Worm (Caenorhabditis elegans) whole organism, late embryonic: ENCODE results near the gene egl-27.

ENCODE experiments used
- F13H6.1 ChIP-seq: sonication (generic microtip); optimal IDR thresholded peaks from 2 replicates; lab custom pipeline; 2016; ENCODE audit warnings: missing genetic modification characterization, missing compliant biosample characterization
- K09A11.1 ChIP-seq: sonication (generic microtip); optimal IDR thresholded peaks from 2 replicates; lab custom pipeline; 2017; ENCODE audit warnings: antibody characterized with exemption, mild to moderate bottlenecking, missing genetic modification characterization, missing compliant biosample characterization; ENCODE audit not compliant: insufficient read depth
- T23F11.4 ChIP-seq: fragments of 200-800 bp; sonication (Bioruptor generic); optimal IDR thresholded peaks from 2 replicates; lab custom pipeline; 2018; ENCODE audit warnings: mild to moderate bottlenecking, missing genetic modification characterization, missing compliant biosample characterization
- ahr-1 ChIP-seq: sonication (generic microtip); optimal IDR thresholded peaks from 2 replicates; lab custom pipeline; 2016; ENCODE audit warnings: missing genetic modification characterization, missing compliant biosample characterization
- ama-1 ChIP-seq: fragments of 150-350 bp; optimal IDR thresholded peaks from 2 replicates; lab custom pipeline; 2014
- ceh-18 ChIP-seq: sonication (generic microtip); optimal IDR thresholded peaks from 2 replicates; lab custom pipeline; 2016; ENCODE audit warnings: missing genetic modification characterization, missing compliant biosample characterization
- ceh-19 ChIP-seq: fragments of 200-800 bp; sonication (Bioruptor generic); optimal IDR thresholded peaks from 2 replicates; lab custom pipeline; 2018; ENCODE audit warnings: mild to moderate bottlenecking, missing genetic modification characterization, missing compliant biosample characterization
- ceh-2 ChIP-seq: sonication (generic microtip); optimal IDR thresholded peaks from 2 replicates; lab custom pipeline; 2016; ENCODE audit warnings: missing genotype, missing genetic modification characterization, missing compliant biosample characterization
- ceh-22 ChIP-seq: sonication (generic microtip); optimal IDR thresholded peaks from 2 replicates; lab custom pipeline; 2017; ENCODE audit warnings: missing biosample characterization, missing genetic modification characterization
- ceh-24 ChIP-seq: sonication (generic microtip); optimal IDR thresholded peaks from 2 replicates; lab custom pipeline; 2016; ENCODE audit warnings: mild to moderate bottlenecking, missing genetic modification characterization, missing compliant biosample characterization
- ceh-30 ChIP-seq: fragments of 150-350 bp; optimal IDR thresholded peaks from 2 replicates; lab custom pipeline; 2014; ENCODE audit warnings: missing biosample characterization, missing genetic modification characterization
- ceh-34 ChIP-seq: sonication (generic microtip); optimal IDR thresholded peaks from 2 replicates; lab custom pipeline; 2016; ENCODE audit warnings: mild to moderate bottlenecking, missing genetic modification characterization, missing compliant biosample characterization
- ceh-45 ChIP-seq: fragments of 200-800 bp; sonication (Bioruptor generic); IDR thresholded peaks from 2 replicates; pipeline ENCODE4 v1.3.6; 2022; ENCODE audit warnings: missing genetic modification reagents, missing genetic modification characterization, missing compliant biosample characterization
- ceh-48 ChIP-seq: sonication (generic microtip); optimal IDR thresholded peaks from 2 replicates; lab custom pipeline; 2016; ENCODE audit warnings: missing genetic modification characterization, inconsistent platforms, missing compliant biosample characterization
- ceh-9 ChIP-seq: sonication (generic microtip); optimal IDR thresholded peaks from 2 replicates; lab custom pipeline; 2016; ENCODE audit warnings: mild to moderate bottlenecking, missing genetic modification characterization, inconsistent platforms, missing compliant biosample characterization
- elt-4 ChIP-seq: sonication (generic microtip); optimal IDR thresholded peaks from 2 replicates; lab custom pipeline; 2016; ENCODE audit warnings: missing genetic modification characterization, missing compliant biosample characterization
- fax-1 ChIP-seq: sonication (generic microtip); optimal IDR thresholded peaks from 2 replicates; lab custom pipeline; 2016; ENCODE audit warnings: missing genotype, missing genetic modification characterization, missing compliant biosample characterization
- fkh-6 ChIP-seq: sonication (generic microtip); optimal IDR thresholded peaks from 2 replicates; lab custom pipeline; 2016; ENCODE audit warnings: missing genetic modification characterization, missing compliant biosample characterization
- hlh-15 ChIP-seq: sonication (generic microtip); optimal IDR thresholded peaks from 2 replicates; lab custom pipeline; 2016; ENCODE audit warnings: missing genetic modification characterization, missing compliant biosample characterization
- lim-6 ChIP-seq: sonication (generic microtip); optimal IDR thresholded peaks from 2 replicates; lab custom pipeline; 2016; ENCODE audit warnings: missing genetic modification characterization, missing compliant biosample characterization
- lin-11 ChIP-seq: fragments of 200-800 bp; sonication (Bioruptor generic); optimal IDR thresholded peaks from 2 replicates; lab custom pipeline; 2018; ENCODE audit warnings: mild to moderate bottlenecking, missing genetic modification characterization, missing compliant biosample characterization
- madf-2 ChIP-seq: sonication (generic microtip); optimal IDR thresholded peaks from 2 replicates; lab custom pipeline; 2017; ENCODE audit warnings: missing genetic modification characterization, missing compliant biosample characterization
- nhr-11 ChIP-seq: fragments of 150-350 bp; optimal IDR thresholded peaks from 2 replicates; lab custom pipeline; 2014; ENCODE audit warnings: missing biosample characterization, missing genetic modification characterization
- pag-3 ChIP-seq: sonication (generic microtip); optimal IDR thresholded peaks from 2 replicates; lab custom pipeline; 2016; ENCODE audit warnings: missing compliant biosample characterization, missing genetic modification characterization, borderline replicate concordance
- pat-9 ChIP-seq: fragments of 200-800 bp; sonication (Bioruptor generic); optimal IDR thresholded peaks from 2 replicates; lab custom pipeline; 2018; ENCODE audit warnings: mild to moderate bottlenecking, missing genetic modification characterization, moderate library complexity, missing compliant biosample characterization
- pax-1 ChIP-seq: fragments of 150-350 bp; optimal IDR thresholded peaks from 2 replicates; lab custom pipeline; 2014; ENCODE audit warnings: missing biosample characterization, missing genetic modification characterization
- pha-4 ChIP-seq: fragments of 150-350 bp; optimal IDR thresholded peaks from 2 replicates; lab custom pipeline; 2018; ENCODE audit warnings: missing biosample characterization, missing genetic modification reagents, missing genetic modification characterization
- pros-1 ChIP-seq: fragments of 150-350 bp; optimal IDR thresholded peaks from 2 replicates; lab custom pipeline; 2014; ENCODE audit warnings: missing biosample characterization, missing genetic modification reagents, missing genetic modification characterization
- ref-2 ChIP-seq: sonication (generic microtip); optimal IDR thresholded peaks from 2 replicates; lab custom pipeline; 2016; ENCODE audit warnings: missing genetic modification characterization, missing compliant biosample characterization
- rnt-1 ChIP-seq: sonication (generic microtip); optimal IDR thresholded peaks from 2 replicates; lab custom pipeline; 2016; ENCODE audit warnings: missing genetic modification characterization, missing compliant biosample characterization
- sox-2 ChIP-seq: fragments of 200-800 bp; sonication (Bioruptor generic); IDR thresholded peaks from 2 replicates; pipeline ENCODE4 v1.3.6; 2022; ENCODE audit warnings: missing genetic modification reagents, missing genetic modification characterization, missing compliant biosample characterization
- sox-4 ChIP-seq: sonication (generic microtip); optimal IDR thresholded peaks from 2 replicates; lab custom pipeline; 2017; ENCODE audit warnings: mild to moderate bottlenecking, missing genetic modification characterization, inconsistent platforms, missing compliant biosample characterization
- syd-9 ChIP-seq: sonication (generic microtip); optimal IDR thresholded peaks from 2 replicates; lab custom pipeline; 2016; ENCODE audit warnings: mild to moderate bottlenecking, missing genetic modification characterization, moderate library complexity, missing compliant biosample characterization
- tbx-2 ChIP-seq: sonication (generic microtip); optimal IDR thresholded peaks from 2 replicates; lab custom pipeline; 2016; ENCODE audit warnings: missing genetic modification characterization, missing compliant biosample characterization
- ttx-3 ChIP-seq: sonication (generic microtip); optimal IDR thresholded peaks from 2 replicates; lab custom pipeline; 2016; ENCODE audit warnings: missing genetic modification reagents, missing genetic modification characterization, missing compliant biosample characterization
- unc-42 ChIP-seq: sonication (generic microtip); optimal IDR thresholded peaks from 2 replicates; lab custom pipeline; 2016; ENCODE audit warnings: missing genotype, missing genetic modification characterization, missing compliant biosample characterization
- ztf-16 ChIP-seq: sonication (generic microtip); optimal IDR thresholded peaks from 2 replicates; lab custom pipeline; 2017; ENCODE audit warnings: missing genetic modification characterization, missing compliant biosample characterization

Gene egl-27

ce11 chrII:6882335-6882734 lies 47.5 kb downstream of the egl-27 start:
- no peak for TF ChIP-seq nhr-11 (tag; lab: Kevin White, UChicago)
- no peak for TF ChIP-seq pha-4 (tag; lab: Kevin White, UChicago)
- no peak for TF ChIP-seq lin-11 (tag; lab: Kevin White, UChicago)
- TF ChIP-seq unc-42 (tag; lab: Kevin White, UChicago), result no peak
- no peak for TF ChIP-seq sox-2
- TF ChIP-seq rnt-1, result no peak
- no peak for TF ChIP-seq ceh-34 (tag; lab: Kevin White, UChicago)
- TF ChIP-seq ahr-1 (tag; lab: Kevin White, UChicago), result no peak
- no peak for TF ChIP-seq ttx-3 (tag; lab: Kevin White, UChicago)
- TF ChIP-seq ztf-16 (tag; lab: Kevin White, UChicago), result no peak
- TF ChIP-seq ceh-30 (tag; lab: Kevin White, UChicago), result no peak
- TF ChIP-seq F13H6.1, result no peak
- TF ChIP-seq syd-9 (tag; lab: Kevin White, UChicago), result no peak
- no peak for TF ChIP-seq ceh-24
- TF ChIP-seq fax-1, result no peak
- TF ChIP-seq ref-2, result no peak
- TF ChIP-seq sox-4 (tag; lab: Kevin White, UChicago), result no peak
- TF ChIP-seq fkh-6 (tag; lab: Kevin White, UChicago), result no peak
- no peak for TF ChIP-seq ceh-45 (GFP tag; lab: Robert Waterston, UW)

- no peak for TF ChIP-seq syd-9 (tag; lab: Kevin White, UChicago)
- no peak for TF ChIP-seq pros-1 (tag; lab: Kevin White, UChicago)
- TF ChIP-seq lim-6 (tag; lab: Kevin White, UChicago), result no peak
- TF ChIP-seq ceh-30 (tag; lab: Kevin White, UChicago), result no peak
- no peak for TF ChIP-seq ceh-9 (tag; lab: Kevin White, UChicago)
- no peak for TF ChIP-seq ceh-34 (tag; lab: Kevin White, UChicago)
- TF ChIP-seq elt-4 (tag; lab: Kevin White, UChicago), result no peak
- no peak for TF ChIP-seq fax-1
- TF ChIP-seq K09A11.1 (tag; lab: Kevin White, UChicago), result no peak
- TF ChIP-seq hlh-15 (tag; lab: Kevin White, UChicago), result no peak
- no peak for TF ChIP-seq madf-2 (tag; lab: Kevin White, UChicago)
- no peak for TF ChIP-seq ceh-22 (tag; lab: Kevin White, UChicago)
- no peak for TF ChIP-seq pax-1
- TF ChIP-seq ama-1 (lab: Kevin White, UChicago), result no peak
These were observed 48.9 kb downstream of the egl-27 start, which contains the start of gene pmp-1 for ce11 chrII:6883716-6884115. pmp-1 (minus strand) TSS chrII:6883754.

- TF ChIP-seq ref-2 (no peak), ahr-1 (tag; lab: Kevin White, UChicago) (no peak), ceh-19 (GFP tag; lab: Kevin White, UChicago) (no peak), ceh-48 (no peak), ceh-45 (GFP tag; lab: Robert Waterston, UW) (no peak), pag-3 (tag; lab: Kevin White, UChicago) (no peak), T23F11.4 (GFP tag; lab: Kevin White, UChicago) (no peak), ceh-2 (tag; lab: Kevin White, UChicago) (no peak), tbx-2 (no peak), ceh-9 (tag; lab: Kevin White, UChicago) (no peak), nhr-11 (tag; lab: Kevin White, UChicago) (no peak), ama-1 (lab: Kevin White, UChicago) (no peak), pat-9 (tag; lab: Kevin White, UChicago) (no peak), fkh-6 (tag; lab: Kevin White, UChicago) (no peak), ceh-22 (tag; lab: Kevin White, UChicago) (no peak), ceh-18 (tag; lab: Kevin White, UChicago) (no peak)
These were observed 49.8 kb downstream of the egl-27 start for ce11 chrII:6884568-6884967.
